Worm (Caenorhabditis elegans) whole organism, L3 larva: Measurements from ENCODE around the gene snpc-3.1.
"Not testable (repeated sequence)": the region's sequence is repeated elsewhere in the genome, so short reads cannot be mapped to it uniquely, and the experiment has no call there.

Experiments
- R02D3.7 ChIP-seq: fragments of 150-350 bp; optimal IDR thresholded peaks from 2 replicates; lab custom pipeline; 2014; ENCODE audit warnings: missing biosample characterization, missing genetic modification characterization
- ZK546.5 ChIP-seq: sonication (generic microtip); optimal IDR thresholded peaks from 2 replicates; lab custom pipeline; 2017; ENCODE audit warnings: missing biosample characterization, missing genetic modification characterization
- aly-2 ChIP-seq: fragments of 150-350 bp; optimal IDR thresholded peaks from 2 replicates; lab custom pipeline; 2014; ENCODE audit warnings: missing biosample characterization, missing genetic modification characterization
- ama-1 ChIP-seq: fragments of 150-350 bp; optimal IDR thresholded peaks from 2 replicates; lab custom pipeline; 2018
- ceh-16 ChIP-seq: sonication (generic microtip); optimal IDR thresholded peaks from 2 replicates; lab custom pipeline; 2017; ENCODE audit warnings: missing biosample characterization, missing genetic modification characterization
- ceh-82 ChIP-seq: fragments of 150-350 bp; optimal IDR thresholded peaks from 2 replicates; lab custom pipeline; 2014; ENCODE audit warnings: missing biosample characterization, missing genetic modification characterization
- ceh-9 ChIP-seq: sonication (generic microtip); optimal IDR thresholded peaks from 2 replicates; lab custom pipeline; 2018; ENCODE audit warnings: missing biosample characterization, missing genetic modification characterization
- daf-12 ChIP-seq: fragments of 150-350 bp; optimal IDR thresholded peaks from 2 replicates; lab custom pipeline; 2014; ENCODE audit warnings: missing biosample characterization, missing genetic modification reagents, missing genetic modification characterization
- egl-27 ChIP-seq: sonication (generic microtip); optimal IDR thresholded peaks from 4 replicates; lab custom pipeline; 2017; ENCODE audit warnings: missing biosample characterization, missing genetic modification reagents, missing genetic modification characterization
- egl-5 ChIP-seq: fragments of 150-350 bp; optimal IDR thresholded peaks from 2 replicates; lab custom pipeline; 2017; ENCODE audit warnings: missing biosample characterization, missing genetic modification reagents, missing genetic modification characterization, inconsistent platforms
- elt-1 ChIP-seq: fragments of 150-350 bp; optimal IDR thresholded peaks from 2 replicates; lab custom pipeline; 2014; ENCODE audit warnings: missing biosample characterization, missing genetic modification characterization
- elt-3 ChIP-seq, 3 experiments: fragments of 150-350 bp in 1 of 3; sonication (generic microtip) in 2 of 3; optimal IDR thresholded peaks; 2 replicates in 2 of 3; 4 replicates in 1 of 3; lab custom pipeline; 2014 to 2017; ENCODE audit warnings: missing biosample characterization in 3 of 3, missing genetic modification characterization in 3 of 3
- fkh-10 ChIP-seq: sonication (generic microtip); optimal IDR thresholded peaks from 2 replicates; lab custom pipeline; 2017; ENCODE audit warnings: missing biosample characterization, missing genetic modification reagents, missing genetic modification characterization
- fos-1 ChIP-seq: fragments of 150-350 bp; optimal IDR thresholded peaks from 2 replicates; lab custom pipeline; 2014; ENCODE audit warnings: missing biosample characterization, missing genetic modification characterization
- lin-15B ChIP-seq: fragments of 150-350 bp; optimal IDR thresholded peaks from 2 replicates; lab custom pipeline; 2014; ENCODE audit warnings: missing biosample characterization, missing genetic modification characterization
- mdl-1 ChIP-seq: fragments of 150-350 bp; optimal IDR thresholded peaks from 2 replicates; lab custom pipeline; 2014; ENCODE audit warnings: missing biosample characterization, missing genetic modification characterization
- nfya-1 ChIP-seq: sonication (generic microtip); optimal IDR thresholded peaks from 2 replicates; lab custom pipeline; 2017; ENCODE audit warnings: missing genetic modification characterization, mild to moderate bottlenecking, missing compliant biosample characterization, antibody characterized with exemption, moderate library complexity; ENCODE audit not compliant: insufficient read depth
- nhr-11 ChIP-seq: fragments of 150-350 bp; optimal IDR thresholded peaks from 2 replicates; lab custom pipeline; 2014; ENCODE audit warnings: missing biosample characterization, missing genetic modification characterization
- nhr-12 ChIP-seq: fragments of 150-350 bp; optimal IDR thresholded peaks from 2 replicates; lab custom pipeline; 2014; ENCODE audit warnings: missing biosample characterization, missing genetic modification characterization
- nhr-23 ChIP-seq: fragments of 150-350 bp; optimal IDR thresholded peaks from 2 replicates; lab custom pipeline; 2014; ENCODE audit warnings: missing biosample characterization, missing genetic modification reagents, missing genetic modification characterization
- nhr-237 ChIP-seq: fragments of 150-350 bp; optimal IDR thresholded peaks from 2 replicates; lab custom pipeline; 2014; ENCODE audit warnings: missing biosample characterization, missing genetic modification characterization
- nhr-25 ChIP-seq: sonication (generic microtip); optimal IDR thresholded peaks from 2 replicates; lab custom pipeline; 2017; ENCODE audit warnings: missing biosample characterization, missing genetic modification characterization
- nhr-28 ChIP-seq: fragments of 150-350 bp; optimal IDR thresholded peaks from 2 replicates; lab custom pipeline; 2014; ENCODE audit warnings: missing biosample characterization, missing genetic modification characterization
- nhr-43 ChIP-seq: sonication (generic microtip); optimal IDR thresholded peaks from 2 replicates; lab custom pipeline; 2016; ENCODE audit warnings: mild to moderate bottlenecking, missing genetic modification characterization, missing compliant biosample characterization; ENCODE audit not compliant: poor library complexity, severe bottlenecking
- nhr-76 ChIP-seq: fragments of 150-350 bp; sonication (generic microtip); optimal IDR thresholded peaks from 5 replicates; lab custom pipeline; 2014; ENCODE audit warnings: missing biosample characterization, missing genetic modification characterization
- pha-4 ChIP-seq: fragments of 150-350 bp; optimal IDR thresholded peaks from 2 replicates; lab custom pipeline; 2014; ENCODE audit warnings: missing biosample characterization, missing genetic modification reagents, missing genetic modification characterization
- pqm-1 ChIP-seq: fragments of 150-350 bp; optimal IDR thresholded peaks from 2 replicates; lab custom pipeline; 2017; ENCODE audit warnings: missing biosample characterization, missing genetic modification characterization, inconsistent platforms
- zag-1 ChIP-seq: fragments of 150-350 bp; optimal IDR thresholded peaks from 2 replicates; lab custom pipeline; 2014; ENCODE audit warnings: missing biosample characterization, missing genetic modification characterization
- ztf-11 ChIP-seq: fragments of 150-350 bp; optimal IDR thresholded peaks from 2 replicates; lab custom pipeline; 2014; ENCODE audit warnings: missing biosample characterization, missing genetic modification characterization

Gene snpc-3.1

ce11 chrIV:5479289-5479688 lies 6.8 kb downstream of the snpc-3.1 start, which contains the start of gene T11F8.1:
Gene T11F8.1 (plus strand): TSS chrIV:5479589.
- TF ChIP-seq pha-4 (tag; lab: Kevin White, UChicago), result no peak
- no peak for TF ChIP-seq nhr-11 (tag; lab: Kevin White, UChicago)
- TF ChIP-seq nhr-12 (tag; lab: Kevin White, UChicago), result no peak
- no peak for TF ChIP-seq ZK546.5 (tag; lab: Kevin White, UChicago)
- TF ChIP-seq ceh-9, result no peak
- TF ChIP-seq nhr-43 (tag; lab: Kevin White, UChicago), result no peak
- TF ChIP-seq zag-1 (tag; lab: Kevin White, UChicago), result no peak
- no peak for TF ChIP-seq daf-12 (tag; lab: Kevin White, UChicago)
- no peak for TF ChIP-seq egl-5
- no peak for TF ChIP-seq egl-27 (tag; lab: Kevin White, UChicago)
- TF ChIP-seq ceh-16 (tag; lab: Kevin White, UChicago), result no peak
- TF ChIP-seq pqm-1 (tag; lab: Kevin White, UChicago), result no peak
- TF ChIP-seq elt-3 (tag; optimal IDR thresholded peaks at IDR 0.05; lab: Kevin White, UChicago), result no peak
- TF ChIP-seq, all 47 proteins: peak for 0

DNA sequence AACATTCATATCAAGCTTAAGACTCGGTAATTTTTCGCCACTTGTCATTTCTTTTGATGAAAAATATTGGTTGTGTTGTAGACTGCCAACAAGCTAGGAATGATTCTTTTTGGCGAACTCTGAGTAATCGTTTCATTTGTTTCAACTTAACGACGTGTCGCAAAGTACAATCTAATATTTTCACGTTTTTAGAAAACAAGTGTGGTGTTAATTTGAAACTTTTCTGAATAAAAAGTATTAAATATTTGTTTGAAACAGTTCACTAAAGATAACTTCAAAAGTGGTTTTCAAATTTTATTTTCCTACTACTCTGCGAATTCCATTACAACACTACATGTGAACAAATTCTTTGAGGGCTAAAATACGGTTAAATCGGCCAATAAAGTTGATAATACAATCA lies 9.6 kb downstream of the snpc-3.1 start, which contains the start of gene T11F8.4:
Gene T11F8.4 (minus strand): TSS at position 101 of the 400 bp plus-strand sequence.
- TF ChIP-seq nhr-23 (tag; lab: Kevin White, UChicago) (no peak), pqm-1 (tag; lab: Kevin White, UChicago) (no peak), aly-2 (no peak), ceh-82 (tag; lab: Kevin White, UChicago) (no peak), ceh-16 (tag; lab: Kevin White, UChicago) (no peak), mdl-1 (tag; lab: Kevin White, UChicago) (no peak)

- TF ChIP-seq nhr-237 (tag; lab: Kevin White, UChicago) (no peak), fkh-10 (no peak), ama-1 (lab: Kevin White, UChicago) (no peak), egl-27 (tag; lab: Kevin White, UChicago) (no peak), fos-1 (tag; lab: Kevin White, UChicago) (no peak), nhr-28 (tag; lab: Kevin White, UChicago) (no peak), R02D3.7 (tag; lab: Kevin White, UChicago) (no peak), nhr-12 (tag; lab: Kevin White, UChicago) (no peak), nhr-76 (no peak), lin-15B (no peak)
These were observed 13.0 kb downstream of the snpc-3.1 start for ce11 chrIV:5473098-5473497.

DNA sequence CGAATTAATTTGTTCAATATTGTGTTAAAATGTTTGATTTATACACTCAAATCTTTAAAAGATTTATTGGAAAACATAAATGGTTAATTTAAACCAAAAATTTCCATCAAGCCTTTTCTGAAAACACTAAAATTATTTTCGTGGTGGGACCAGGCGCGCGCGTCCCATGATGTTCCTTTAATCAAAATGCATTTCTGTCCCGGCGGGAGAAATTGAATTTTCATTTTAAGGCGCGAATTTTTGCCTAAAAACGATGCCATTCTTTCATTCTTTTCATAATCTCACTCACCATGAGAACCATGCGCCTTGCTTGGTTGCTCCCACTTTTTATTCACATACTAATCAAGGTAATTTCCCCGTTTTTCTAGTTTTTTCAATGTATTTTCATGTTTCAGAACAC lies 16.3 kb downstream of the snpc-3.1 start, which contains the start of gene rme-2:
Gene rme-2 (plus strand): TSS at position 288 of the 400 bp plus-strand sequence.
- TF ChIP-seq nhr-11 (tag; lab: Kevin White, UChicago) (no peak), nhr-43 (tag; lab: Kevin White, UChicago) (no peak), nhr-23 (tag; lab: Kevin White, UChicago) (no peak), ceh-16 (tag; lab: Kevin White, UChicago) (no peak), elt-1 (tag; lab: Kevin White, UChicago) (no peak), daf-12 (tag; lab: Kevin White, UChicago) (no peak), mdl-1 (tag; lab: Kevin White, UChicago) (no peak), nhr-12 (tag; lab: Kevin White, UChicago) (no peak)

DNA sequence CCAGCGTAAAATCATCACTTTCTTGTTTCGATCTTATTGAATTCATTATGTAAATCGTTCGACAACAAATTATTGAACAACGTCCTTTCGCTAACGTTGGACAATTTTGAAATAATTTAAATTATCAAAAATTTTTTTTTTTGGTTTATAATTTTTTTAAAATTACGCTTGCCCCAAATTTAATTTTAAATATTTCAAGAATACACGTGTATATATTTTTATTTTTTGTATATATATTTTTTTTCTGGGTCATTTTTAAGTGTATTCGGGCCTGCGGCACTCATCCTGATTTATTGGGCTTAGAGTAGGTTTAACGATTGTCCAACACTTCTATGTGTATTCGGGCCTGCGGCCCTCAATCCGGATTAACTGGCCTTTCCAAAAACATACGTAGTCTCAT lies 21.7 kb downstream of the snpc-3.1 start, which contains the start of gene Y52D5A.2:
Gene Y52D5A.2 (minus strand): TSS at position 101 of the 400 bp plus-strand sequence.
- TF ChIP-seq elt-3 (tag; optimal IDR thresholded peaks at IDR 0.05; lab: Kevin White, UChicago); pha-4 (tag; lab: Kevin White, UChicago); ceh-9: not testable (repeated sequence)
- TF ChIP-seq, all 47 proteins: peak for 0; not testable (repeated sequence) for 47

DNA sequence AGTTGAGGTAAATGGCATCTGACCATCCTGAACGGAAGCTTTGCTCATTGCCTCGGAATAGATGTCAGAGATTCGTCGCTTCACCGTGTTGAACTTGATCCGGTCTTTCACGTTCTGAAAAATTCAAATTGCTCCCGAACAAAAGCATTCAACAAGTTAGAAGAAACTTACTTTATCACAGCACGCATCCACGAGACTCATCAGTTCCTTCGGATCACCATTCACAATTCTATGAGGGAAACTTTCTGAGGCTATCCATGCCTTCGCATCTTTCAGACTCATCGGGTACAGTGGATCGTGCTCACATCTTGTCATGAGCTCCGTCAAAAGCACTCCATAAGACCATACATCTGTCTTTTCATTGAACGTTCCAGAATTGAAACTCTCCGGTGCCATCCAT lies 23.2 kb downstream of the snpc-3.1 start:
- TF ChIP-seq daf-12 (tag; lab: Kevin White, UChicago) (no peak), nhr-11 (tag; lab: Kevin White, UChicago) (no peak), ztf-11 (tag; lab: Kevin White, UChicago) (no peak), nfya-1 (no peak), zag-1 (tag; lab: Kevin White, UChicago) (no peak)

ce11 chrIV:5455999-5456398 lies 30.1 kb downstream of the snpc-3.1 start, which contains the start of gene Y4C6A.3:
Gene Y4C6A.3 (minus strand): TSS chrIV:5456099.
- TF ChIP-seq mdl-1 (tag; lab: Kevin White, UChicago); nhr-25 (tag; lab: Kevin White, UChicago); egl-5: not testable (repeated sequence)
- TF ChIP-seq, all 47 proteins: peak for 0; not testable (repeated sequence) for 47
